Fruit fly (Drosophila melanogaster) whole organism, embryonic: ENCODE data around the gene Cortactin.

ENCODE experiments used
- Abd-B ChIP-seq: fragments of 200-800 bp; sonication (Bioruptor generic); optimal IDR thresholded peaks from 2 replicates; lab custom pipeline; 2018; ENCODE audit warnings: missing biosample characterization, mild to moderate bottlenecking, missing genetic modification characterization, moderate library complexity
- Ada2b ChIP-seq: fragments of 200-800 bp; sonication (Bioruptor generic); IDR thresholded peaks from 2 replicates; pipeline ENCODE4 v1.3.6; 2022; ENCODE audit warnings: missing biosample characterization, missing genetic modification characterization
- Antp ChIP-seq: fragments of 200-800 bp; sonication (Bioruptor generic); optimal IDR thresholded peaks from 3 replicates; lab custom pipeline; 2016; ENCODE audit warnings: missing biosample characterization, missing genetic modification characterization
- Bteb2 ChIP-seq: fragments of 200-800 bp; sonication (Bioruptor generic); optimal IDR thresholded peaks from 2 replicates; lab custom pipeline; 2016; ENCODE audit warnings: missing biosample characterization, missing genetic modification characterization
- C15 ChIP-seq: fragments of 200-800 bp; sonication (Bioruptor generic); IDR thresholded peaks from 3 replicates; pipeline ENCODE4 v1.3.6; 2022; ENCODE audit warnings: missing biosample characterization, missing genetic modification characterization
- CG10543 ChIP-seq: fragments of 200-800 bp; sonication (Bioruptor generic); optimal IDR thresholded peaks from 3 replicates; lab custom pipeline; 2017; ENCODE audit warnings: missing biosample characterization, mild to moderate bottlenecking, missing genetic modification characterization, moderate library complexity
- CG11247 ChIP-seq: fragments of 200-800 bp; sonication (Bioruptor generic); IDR thresholded peaks from 2 replicates; pipeline ENCODE4 v1.3.6; 2022; ENCODE audit warnings: missing biosample characterization, missing genetic modification characterization
- CG11398 ChIP-seq: fragments of 200-800 bp; sonication (Bioruptor generic); optimal IDR thresholded peaks from 2 replicates; lab custom pipeline; 2016; ENCODE audit warnings: missing biosample characterization, missing genetic modification characterization
- CG13775 ChIP-seq: fragments of 200-800 bp; sonication (Bioruptor generic); optimal IDR thresholded peaks from 3 replicates; lab custom pipeline; 2017; ENCODE audit warnings: missing biosample characterization, mild to moderate bottlenecking, missing genetic modification characterization
- CG16813 ChIP-seq: fragments of 200-800 bp; sonication (Bioruptor generic); IDR thresholded peaks from 3 replicates; pipeline ENCODE4 v1.3.6; 2022; ENCODE audit warnings: missing biosample characterization, missing genetic modification characterization; ENCODE audit not compliant: partially characterized antibody
- CG17912 ChIP-seq: fragments of 200-800 bp; sonication (Bioruptor generic); optimal IDR thresholded peaks from 2 replicates; lab custom pipeline; 2018; ENCODE audit warnings: missing biosample characterization, mild to moderate bottlenecking, missing genetic modification characterization
- CG18619 ChIP-seq: fragments of 200-800 bp; sonication (Bioruptor generic); optimal IDR thresholded peaks from 3 replicates; lab custom pipeline; 2017; ENCODE audit warnings: missing biosample characterization, mild to moderate bottlenecking, missing genetic modification characterization
- CG3838 ChIP-seq: fragments of 200-800 bp; sonication (Bioruptor generic); optimal IDR thresholded peaks from 3 replicates; lab custom pipeline; 2016; ENCODE audit warnings: missing biosample characterization, missing genetic modification characterization
- CG5180 ChIP-seq: fragments of 200-800 bp; sonication (Bioruptor generic); optimal IDR thresholded peaks from 3 replicates; lab custom pipeline; 2017; ENCODE audit warnings: missing biosample characterization, missing genetic modification characterization, mild to moderate bottlenecking, moderate library complexity, missing genetic modification reagents
- CG5953 ChIP-seq: fragments of 200-800 bp; sonication (Bioruptor generic); IDR thresholded peaks from 2 replicates; pipeline ENCODE4 v1.3.6; 2022; ENCODE audit warnings: missing biosample characterization, missing genetic modification characterization
- CG6854 ChIP-seq: fragments of 200-800 bp; sonication (Bioruptor generic); optimal IDR thresholded peaks from 3 replicates; lab custom pipeline; 2017; ENCODE audit warnings: missing biosample characterization, mild to moderate bottlenecking, missing genetic modification characterization
- CG7987 ChIP-seq: fragments of 200-800 bp; sonication (Bioruptor generic); optimal IDR thresholded peaks from 2 replicates; lab custom pipeline; 2018; ENCODE audit warnings: missing biosample characterization, mild to moderate bottlenecking, missing genetic modification characterization, moderate library complexity
- CG8924 ChIP-seq: fragments of 200-800 bp; optimal IDR thresholded peaks from 3 replicates; lab custom pipeline; 2019; ENCODE audit warnings: missing biosample characterization, mild to moderate bottlenecking, missing genetic modification characterization, moderate library complexity
- CG9932 ChIP-seq: fragments of 200-800 bp; sonication (Bioruptor generic); IDR thresholded peaks from 2 replicates; pipeline ENCODE4 v1.3.6; 2022; ENCODE audit warnings: missing biosample characterization, missing genetic modification characterization
- Eip74EF ChIP-seq, 2 experiments: fragments of 200-800 bp in 1 of 2; fragments of >200 bp in 1 of 2; sonication (Bioruptor generic) in 1 of 2; optimal IDR thresholded peaks; 2 replicates each; lab custom pipeline; 2017 to 2019; ENCODE audit warnings: missing biosample characterization in 2 of 2, missing genetic modification characterization in 2 of 2, mild to moderate bottlenecking in 1 of 2, moderate library complexity in 1 of 2
- Hmx ChIP-seq: fragments of 200-800 bp; sonication (Bioruptor generic); optimal IDR thresholded peaks from 2 replicates; lab custom pipeline; 2016; ENCODE audit warnings: missing biosample characterization, missing genetic modification characterization
- NC2α ChIP-seq: fragments of 200-800 bp; sonication (Bioruptor generic); optimal IDR thresholded peaks from 2 replicates; lab custom pipeline; 2016; ENCODE audit warnings: missing biosample characterization, missing genetic modification characterization
- Nf-YB ChIP-seq: fragments of 200-800 bp; sonication (Bioruptor generic); optimal IDR thresholded peaks from 3 replicates; lab custom pipeline; 2019; ENCODE audit warnings: missing biosample characterization, mild to moderate bottlenecking, missing genetic modification characterization, moderate library complexity
- Trl ChIP-seq, 3 experiments: fragments of >200 bp in 2 of 3; fragments of 200-800 bp in 1 of 3; sonication (Bioruptor generic) in 1 of 3; optimal IDR thresholded peaks; 2 replicates in 1 of 3; 3 replicates in 2 of 3; lab custom pipeline; 2016 to 2017; ENCODE audit warnings: missing biosample characterization in 1 of 3, missing genetic modification characterization in 1 of 3
- amos ChIP-seq: fragments of 200-800 bp; sonication (Bioruptor generic); IDR thresholded peaks from 2 replicates; pipeline ENCODE4 v1.3.6; 2022; ENCODE audit warnings: missing biosample characterization, missing genetic modification characterization; ENCODE audit not compliant: partially characterized antibody
- chm ChIP-seq: fragments of 200-800 bp; sonication (Bioruptor generic); IDR thresholded peaks from 2 replicates; pipeline ENCODE4 v1.3.6; 2022; ENCODE audit warnings: missing biosample characterization, missing genetic modification characterization
- croc ChIP-seq: fragments of 200-800 bp; sonication (Bioruptor generic); conservative IDR thresholded peaks from 3 replicates; pipeline ENCODE4 v1.3.6; 2022; ENCODE audit warnings: missing biosample characterization, missing genetic modification characterization
- crp ChIP-seq, 2 experiments: fragments of 200-800 bp; sonication (Bioruptor generic); optimal IDR thresholded peaks; 2 replicates in 1 of 2; 3 replicates in 1 of 2; lab custom pipeline; 2017; ENCODE audit warnings: missing biosample characterization in 2 of 2, missing genetic modification characterization in 2 of 2, mild to moderate bottlenecking in 1 of 2, moderate library complexity in 1 of 2
- dmrt99B ChIP-seq: fragments of 200-800 bp; sonication (Bioruptor generic); optimal IDR thresholded peaks from 2 replicates; lab custom pipeline; 2018; ENCODE audit warnings: missing biosample characterization, mild to moderate bottlenecking, missing genetic modification characterization, moderate library complexity
- ems ChIP-seq: fragments of 200-800 bp; sonication (Bioruptor generic); optimal IDR thresholded peaks from 3 replicates; lab custom pipeline; 2016; ENCODE audit warnings: missing biosample characterization, missing genetic modification characterization
- esg ChIP-seq: fragments of 200-800 bp; sonication (Bioruptor generic); conservative IDR thresholded peaks from 2 replicates; pipeline ENCODE4 v1.3.6; 2022; ENCODE audit warnings: missing biosample characterization, missing genetic modification characterization
- gt ChIP-seq: fragments of 200-800 bp; sonication (Bioruptor generic); IDR thresholded peaks from 2 replicates; pipeline ENCODE4 v1.3.6; 2022; ENCODE audit warnings: missing biosample characterization, missing genetic modification characterization
- h ChIP-seq: fragments of >200 bp; optimal IDR thresholded peaks from 2 replicates; lab custom pipeline; 2017
- hkb ChIP-seq, 2 experiments: fragments of 200-800 bp in 1 of 2; fragments of >200 bp in 1 of 2; sonication (Bioruptor generic) in 1 of 2; IDR thresholded peaks in 1 of 2; optimal IDR thresholded peaks in 1 of 2; 2 replicates each; pipeline versions ENCODE4 v1.3.6 to Lab custom; 2017 to 2022; ENCODE audit warnings: missing biosample characterization in 1 of 2, missing genetic modification characterization in 1 of 2
- jing ChIP-seq: fragments of 200-800 bp; sonication (Bioruptor generic); optimal IDR thresholded peaks from 2 replicates; lab custom pipeline; 2018; ENCODE audit warnings: missing biosample characterization, mild to moderate bottlenecking, missing genetic modification characterization
- klu ChIP-seq: fragments of 200-800 bp; sonication (Bioruptor generic); IDR thresholded peaks from 2 replicates; pipeline ENCODE4 v1.3.6; 2022; ENCODE audit warnings: missing biosample characterization, missing genetic modification characterization
- kni ChIP-seq: fragments of 200-800 bp; sonication (Bioruptor generic); optimal IDR thresholded peaks from 3 replicates; lab custom pipeline; 2017; ENCODE audit warnings: mild to moderate bottlenecking, missing biosample characterization, missing genetic modification reagents, missing genetic modification characterization
- pan ChIP-seq, 4 experiments: fragments of >200 bp in 3 of 4; fragments of 200-800 bp in 1 of 4; sonication (Bioruptor generic) in 1 of 4; optimal IDR thresholded peaks in 3 of 4; IDR thresholded peaks in 1 of 4; 2 replicates each; pipeline versions ENCODE4 v1.3.6 to Lab custom; 2017 to 2022; ENCODE audit warnings: missing biosample characterization in 2 of 4, missing genetic modification characterization in 2 of 4, mixed read lengths in 1 of 4
- pros ChIP-seq: fragments of 200-800 bp; sonication (Bioruptor generic); optimal IDR thresholded peaks from 3 replicates; lab custom pipeline; 2019; ENCODE audit warnings: missing biosample characterization, mild to moderate bottlenecking, missing genetic modification characterization, moderate library complexity
- psq ChIP-seq: fragments of 200-800 bp; sonication (Bioruptor generic); optimal IDR thresholded peaks from 2 replicates; lab custom pipeline; 2017; ENCODE audit warnings: missing biosample characterization, missing genetic modification characterization
- scrt ChIP-seq: fragments of 200-800 bp; sonication (Bioruptor generic); optimal IDR thresholded peaks from 2 replicates; lab custom pipeline; 2018; ENCODE audit warnings: missing biosample characterization, mild to moderate bottlenecking, missing genetic modification characterization, moderate library complexity
- sens ChIP-seq: fragments of 200-800 bp; sonication (Bioruptor generic); peaks from one replicate; lab custom pipeline; 2016; ENCODE audit warnings: missing biosample characterization, missing genetic modification characterization
- slbo ChIP-seq: fragments of 200-800 bp; sonication (Bioruptor generic); IDR thresholded peaks from 2 replicates; pipeline ENCODE4 v1.3.6; 2022; ENCODE audit warnings: missing biosample characterization, missing genetic modification characterization
- trh ChIP-seq: fragments of 200-800 bp; sonication (Bioruptor generic); optimal IDR thresholded peaks from 2 replicates; lab custom pipeline; 2016; ENCODE audit warnings: missing biosample characterization, missing genetic modification characterization
- tup ChIP-seq: fragments of 200-800 bp; sonication (Bioruptor generic); optimal IDR thresholded peaks from 2 replicates; lab custom pipeline; 2016; ENCODE audit warnings: missing biosample characterization, mild to moderate bottlenecking, missing genetic modification characterization, moderate library complexity
- vnd ChIP-seq: fragments of 200-800 bp; sonication (Bioruptor generic); IDR thresholded peaks from 3 replicates; pipeline ENCODE4 v1.3.6; 2022; ENCODE audit warnings: missing biosample characterization, missing genetic modification characterization; ENCODE audit not compliant: partially characterized antibody
- vvl ChIP-seq: fragments of 200-800 bp; sonication (Bioruptor generic); IDR thresholded peaks from 2 replicates; pipeline ENCODE4 v1.3.6; 2022; ENCODE audit warnings: missing biosample characterization, missing genetic modification characterization

The Cortactin gene

dm6 chr3R:21057519-21057918 lies 6.8 kb downstream of the Cortactin start (continued):
- TF ChIP-seq Eip74EF (GFP tag; optimal IDR thresholded peaks at IDR 0.05; lab: Kevin White, UChicago) (no peak), CG5180 (GFP tag; lab: Kevin White, UChicago) (no peak), CG10543 (GFP tag; lab: Kevin White, UChicago) (no peak), h (no peak)

- TF ChIP-seq crp (GFP tag; optimal IDR thresholded peaks at IDR 0.05; lab: Kevin White, UChicago) (no peak), vvl (GFP tag; lab: Robert Waterston, UW) (no peak), CG8924 (tag; lab: Kevin White, UChicago) (no peak), Nf-YB (GFP tag; lab: Kevin White, UChicago) (no peak), CG13775 (GFP tag; lab: Kevin White, UChicago) (no peak), NC2α (no peak), slbo (GFP tag; lab: Robert Waterston, UW) (no peak), C15 (no peak), pros (GFP tag; lab: Kevin White, UChicago) (no peak)
Measured at dm6 chr3R:21050875-21051274, 13.4 kb downstream of the Cortactin start, which contains the start of gene Jhbp15. Jhbp15 (minus strand) TSS chr3R:21050975.

- TF ChIP-seq Trl (optimal IDR thresholded peaks at IDR 0.05; lab: Kevin White, UChicago) (no peak), Trl (GFP tag; optimal IDR thresholded peaks at IDR 0.05; lab: Kevin White, UChicago) (no peak), sens (no peak), vnd (GFP tag; lab: Robert Waterston, UW) (no peak), psq (no peak), hkb (optimal IDR thresholded peaks at IDR 0.05; lab: Kevin White, UChicago) (no peak), hkb (GFP tag; IDR thresholded peaks at IDR 0.05; lab: Robert Waterston, UW) (no peak), gt (GFP tag; lab: Robert Waterston, UW) (no peak), tup (GFP tag; lab: Kevin White, UChicago) (no peak), ems (GFP tag; lab: Kevin White, UChicago) (no peak), CG5953 (GFP tag; lab: Robert Waterston, UW) (no peak), CG16813 (no peak), Hmx (GFP tag; lab: Kevin White, UChicago) (no peak), CG7987 (GFP tag; lab: Kevin White, UChicago) (no peak), kni (GFP tag; lab: Kevin White, UChicago) (no peak), croc (GFP tag; lab: Robert Waterston, UW) (no peak), trh (no peak), Bteb2 (GFP tag; lab: Kevin White, UChicago) (no peak), esg (GFP tag; lab: Robert Waterston, UW) (no peak), chm (GFP tag; lab: Robert Waterston, UW) (no peak), CG18619 (GFP tag; lab: Kevin White, UChicago) (no peak), amos (no peak)
Measured at dm6 chr3R:21048729-21049128, 15.5 kb downstream of the Cortactin start, which contains the start of gene CG7079. CG7079 (minus strand) TSS chr3R:21048829.

dm6 chr3R:21046927-21047326 lies 17.3 kb downstream of the Cortactin start, which contains the start of gene CG31207:
CG31207 (minus strand) TSS chr3R:21047027.
- TF ChIP-seq Abd-B (GFP tag; lab: Kevin White, UChicago) (no peak), CG6854 (GFP tag; lab: Kevin White, UChicago) (no peak), CG3838 (no peak), CG17912 (GFP tag; lab: Kevin White, UChicago) (no peak), klu (GFP tag; lab: Robert Waterston, UW) (no peak), CG9932 (GFP tag; lab: Robert Waterston, UW) (no peak), pan (optimal IDR thresholded peaks at IDR 0.05; lab: Kevin White, UChicago) (no peak), pan (GFP tag; optimal IDR thresholded peaks at IDR 0.05 in 1 of 2, IDR thresholded peaks at IDR 0.05 in 1 of 2) (no peak), Ada2b (GFP tag; lab: Robert Waterston, UW) (no peak), jing (GFP tag; lab: Kevin White, UChicago) (no peak), CG11247 (no peak), Antp (GFP tag; lab: Kevin White, UChicago) (no peak), scrt (GFP tag; lab: Kevin White, UChicago) (no peak), CG11398 (GFP tag; lab: Kevin White, UChicago) (no peak), dmrt99B (no peak), sens (no peak)
